Worm (Caenorhabditis elegans): Measurements from ENCODE around the gene prx-2.

- TF ChIP-seq blmp-1 (tag; optimal IDR thresholded peaks at IDR 0.05) (no peak), M03D4.4 (tag; optimal IDR thresholded peaks at IDR 0.05) (no peak), pha-4 (tag; optimal IDR thresholded peaks at IDR 0.05) (no peak), ces-1 (GFP tag; optimal IDR thresholded peaks at IDR 0.05) (no peak), unc-120 (tag; optimal IDR thresholded peaks at IDR 0.05; ENCODE audit: poor library complexity, severe bottlenecking) (no peak)
Measured at ce11 chrIV:11651965-11652453, 8.1 kb downstream of the prx-2 start, which contains the start of the genes acl-3 and ndub-6.

Measured in whole organism, mixed stage, embryonic.